Fruit fly (Drosophila melanogaster): ENCODE results near the gene heca.
A peak's percentile ranks its signal among the peaks of the same experiment; 100 is the strongest.

Gene heca

DNA sequence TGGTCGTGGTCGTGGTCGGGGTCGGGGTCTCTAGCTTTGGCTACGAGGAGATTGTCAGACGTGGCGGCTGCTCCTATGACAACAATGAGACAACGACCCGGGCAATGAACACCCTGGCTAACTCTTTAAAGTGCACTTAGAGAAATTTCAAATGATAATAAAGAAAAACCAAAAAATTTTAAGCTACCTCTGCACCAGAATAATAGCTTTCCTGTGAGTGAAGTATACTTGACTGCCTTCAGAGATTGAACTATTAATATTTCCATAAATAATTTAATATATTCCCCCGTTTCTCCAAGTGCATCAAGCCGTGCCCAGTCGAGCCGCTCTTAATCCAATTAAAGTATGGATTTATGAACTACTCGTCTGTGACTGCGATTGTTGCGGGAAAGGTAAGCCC, 14.0 kb upstream of the heca start (continued):
- TF ChIP-seq CG14441 (GFP tag; IDR thresholded peaks at IDR 0.05), result no peak
- TF ChIP-seq Sry-β (GFP tag; optimal IDR thresholded peaks at IDR 0.05), result no peak
- TF ChIP-seq Rx (GFP tag; IDR thresholded peaks at IDR 0.05), result no peak
- no peak for TF ChIP-seq CG4617 (GFP tag; optimal IDR thresholded peaks at IDR 0.05; ENCODE audit: borderline replicate concordance)
- peak; percentile 27 for TF ChIP-seq CG1233 (GFP tag; optimal IDR thresholded peaks at IDR 0.05)
- TF ChIP-seq CG10209 (GFP tag; optimal IDR thresholded peaks at IDR 0.05), result peak; percentile 26
- 0 out of 2 replicates have a peak, but pooled peaks have one; percentile 36 for TF ChIP-seq CG11696 (GFP tag; IDR thresholded peaks at IDR 0.05)
- no peak for TF ChIP-seq abd-A (tag; optimal IDR thresholded peaks at IDR 0.05)
- no peak for TF ChIP-seq CG12769 (tag; optimal IDR thresholded peaks at IDR 0.05)
- peak; percentile 6 for TF ChIP-seq CG15601 (tag; optimal IDR thresholded peaks at IDR 0.05)
- TF ChIP-seq fu2 (GFP tag; optimal IDR thresholded peaks at IDR 0.05), result no peak
- no peak for TF ChIP-seq CG6654 (GFP tag; optimal IDR thresholded peaks at IDR 0.05)
- no peak for TF ChIP-seq Mes4 (GFP tag; optimal IDR thresholded peaks at IDR 0.05)
- TF ChIP-seq CG7745 (tag; optimal IDR thresholded peaks at IDR 0.05), result no peak
- TF ChIP-seq mld (GFP tag; IDR thresholded peaks at IDR 0.05; ENCODE audit: partially characterized antibody), result no peak
- TF ChIP-seq Dad (GFP tag; optimal IDR thresholded peaks at IDR 0.05), result no peak
- no peak for TF ChIP-seq Dip3 (GFP tag; optimal IDR thresholded peaks at IDR 0.05)
- TF ChIP-seq sr (GFP tag; IDR thresholded peaks at IDR 0.05), result no peak
- TF ChIP-seq ken (GFP tag; IDR thresholded peaks at IDR 0.05), result 0 out of 3 replicates have a peak, but pooled peaks have one; percentile 42
- peak; percentile 67 for TF ChIP-seq zf30C (GFP tag; optimal IDR thresholded peaks at IDR 0.05)
- no peak for TF ChIP-seq disco-r (GFP tag; optimal IDR thresholded peaks at IDR 0.05)
- TF ChIP-seq sug (tag; optimal IDR thresholded peaks at IDR 0.05), result no peak
- no peak for TF ChIP-seq sob (GFP tag; IDR thresholded peaks at IDR 0.05)
- no peak for TF ChIP-seq run (tag; optimal IDR thresholded peaks at IDR 0.05)
- peak; percentile 33 for TF ChIP-seq phol (tag; optimal IDR thresholded peaks at IDR 0.05)
- TF ChIP-seq CG31365 (tag; optimal IDR thresholded peaks at IDR 0.05), result no peak
- TF ChIP-seq Fer3 (tag; optimal IDR thresholded peaks at IDR 0.05), result no peak
- no peak for TF ChIP-seq CG10366 (GFP tag; IDR thresholded peaks at IDR 0.05)
- no peak for TF ChIP-seq CG10462 (GFP tag; optimal IDR thresholded peaks at IDR 0.05)
- peak; percentile 54 for TF ChIP-seq CG6689 (GFP tag; IDR thresholded peaks at IDR 0.05)
- TF ChIP-seq CG12236 (GFP tag; optimal IDR thresholded peaks at IDR 0.05), result no peak
- TF ChIP-seq Spps (tag; optimal IDR thresholded peaks at IDR 0.05), result peak; percentile 51
- TF ChIP-seq CG17359 (tag; optimal IDR thresholded peaks at IDR 0.05), result no peak
- no peak for TF ChIP-seq seq (GFP tag; IDR thresholded peaks at IDR 0.05)
- TF ChIP-seq salm (tag; optimal IDR thresholded peaks at IDR 0.05), result no peak
- no peak for TF ChIP-seq crol (GFP tag; IDR thresholded peaks at IDR 0.05)
- no peak for TF ChIP-seq Elba2 (GFP tag; optimal IDR thresholded peaks at IDR 0.05)
- TF ChIP-seq CG10267 (tag; optimal IDR thresholded peaks at IDR 0.05), result peak; percentile 18
- no peak for TF ChIP-seq Myb (GFP tag; optimal IDR thresholded peaks at IDR 0.05)
- TF ChIP-seq CG6254 (GFP tag; optimal IDR thresholded peaks at IDR 0.05), result peak; percentile 4
- no peak for TF ChIP-seq H2.0 (GFP tag; IDR thresholded peaks at IDR 0.05)
- TF ChIP-seq eyg (GFP tag; optimal IDR thresholded peaks at IDR 0.05), result no peak
- TF ChIP-seq hb (GFP tag; IDR thresholded peaks at IDR 0.05; ENCODE audit: partially characterized antibody), result no peak
- TF ChIP-seq z (GFP tag; IDR thresholded peaks at IDR 0.05), result no peak
- no peak for TF ChIP-seq ERR (GFP tag; optimal IDR thresholded peaks at IDR 0.05)
- 0 out of 3 replicates have a peak, but pooled peaks have one; percentile 33 for TF ChIP-seq tgo (GFP tag; IDR thresholded peaks at IDR 0.05)
- TF ChIP-seq CG6175 (GFP tag; IDR thresholded peaks at IDR 0.05), result no peak
- no peak for TF ChIP-seq mirr (GFP tag; optimal IDR thresholded peaks at IDR 0.05)
- no peak for TF ChIP-seq lov (optimal IDR thresholded peaks at IDR 0.05)
- 0 out of 3 replicates have a peak, but pooled peaks have one; percentile 22 for TF ChIP-seq lov (GFP tag; IDR thresholded peaks at IDR 0.05)
- no peak for TF ChIP-seq Tbp (GFP tag; optimal IDR thresholded peaks at IDR 0.05)
- no peak for TF ChIP-seq amos (GFP tag; IDR thresholded peaks at IDR 0.05; ENCODE audit: partially characterized antibody)
